Fruit fly (Drosophila melanogaster): ENCODE data around the gene spg.

Gene spg

dm6 chr3R:28913890-28914750, 69.0 kb downstream of the spg start (continued):
- TF ChIP-seq CG11762 (GFP tag; optimal IDR thresholded peaks at IDR 0.05; ENCODE audit: insufficient read depth) (no peak), Sox15 (GFP tag; optimal IDR thresholded peaks at IDR 0.05) (no peak), esn (GFP tag; optimal IDR thresholded peaks at IDR 0.05) (no peak), CG31627 (GFP tag; optimal IDR thresholded peaks at IDR 0.05) (no peak), CG10669 (GFP tag; optimal IDR thresholded peaks at IDR 0.05) (no peak), Ets96B (tag; optimal IDR thresholded peaks at IDR 0.05) (peak; percentile 71), CG1621 (tag; optimal IDR thresholded peaks at IDR 0.05) (peak; percentile 70), CG11294 (GFP tag; IDR thresholded peaks at IDR 0.05) (no peak), Hr4 (GFP tag; optimal IDR thresholded peaks at IDR 0.05) (no peak)

Data from whole organism, prepupa.